Fruit fly (Drosophila melanogaster) whole organism, embryonic: Measurements from ENCODE around the gene Trf4-1.
A peak's percentile ranks its signal among the peaks of the same experiment; 100 is the strongest.

Experiments
- B-H1 ChIP-seq: fragments of 200-800 bp; sonication (Bioruptor generic); IDR thresholded peaks from 3 replicates; pipeline ENCODE4 v1.3.6; 2022; ENCODE audit warnings: missing biosample characterization, missing genetic modification characterization
- CG10267 ChIP-seq: fragments of 200-800 bp; sonication (Bioruptor generic); optimal IDR thresholded peaks from 2 replicates; lab custom pipeline; 2018; ENCODE audit warnings: missing biosample characterization, mild to moderate bottlenecking, missing genetic modification characterization, moderate library complexity
- CG11695 ChIP-seq: fragments of 200-800 bp; sonication (Bioruptor generic); IDR thresholded peaks from 3 replicates; pipeline ENCODE4 v1.3.6; 2022; ENCODE audit warnings: missing biosample characterization, missing genetic modification characterization
- CG12769 ChIP-seq: fragments of 200-800 bp; sonication (Bioruptor generic); optimal IDR thresholded peaks from 2 replicates; lab custom pipeline; 2019; ENCODE audit warnings: missing biosample characterization, mild to moderate bottlenecking, missing genetic modification characterization, moderate library complexity
- CG13424 ChIP-seq: fragments of 200-800 bp; sonication (Bioruptor generic); optimal IDR thresholded peaks from 2 replicates; lab custom pipeline; 2019; ENCODE audit warnings: missing biosample characterization, mild to moderate bottlenecking, missing genetic modification characterization, moderate library complexity
- CG14014 ChIP-seq: fragments of 200-800 bp; sonication (Bioruptor generic); IDR thresholded peaks from 2 replicates; pipeline ENCODE4 v1.3.6; 2022; ENCODE audit warnings: missing biosample characterization, missing genetic modification characterization
- CG14965 ChIP-seq: fragments of 200-800 bp; sonication (Bioruptor generic); optimal IDR thresholded peaks from 2 replicates; lab custom pipeline; 2016; ENCODE audit warnings: missing biosample characterization, missing genetic modification characterization, borderline replicate concordance
- CG1603 ChIP-seq: fragments of 200-800 bp; sonication (Bioruptor generic); optimal IDR thresholded peaks from 2 replicates; lab custom pipeline; 2019; ENCODE audit warnings: missing biosample characterization, mild to moderate bottlenecking, missing genetic modification characterization, moderate library complexity
- CG17328 ChIP-seq: fragments of 200-800 bp; sonication (Bioruptor generic); IDR thresholded peaks from 2 replicates; pipeline ENCODE4 v1.3.6; 2022; ENCODE audit warnings: missing biosample characterization, missing genetic modification characterization
- CG17359 ChIP-seq: fragments of 200-800 bp; sonication (Bioruptor generic); optimal IDR thresholded peaks from 3 replicates; lab custom pipeline; 2018; ENCODE audit warnings: missing biosample characterization, mild to moderate bottlenecking, missing genetic modification characterization, moderate library complexity
- CG18599 ChIP-seq: fragments of 200-800 bp; sonication (Bioruptor generic); optimal IDR thresholded peaks from 3 replicates; lab custom pipeline; 2017; ENCODE audit warnings: missing biosample characterization, missing genetic modification characterization, mild to moderate bottlenecking, moderate library complexity, missing genetic modification reagents
- CG2129 ChIP-seq: fragments of 200-800 bp; sonication (Bioruptor generic); IDR thresholded peaks from 2 replicates; pipeline ENCODE4 v1.3.6; 2022; ENCODE audit warnings: missing biosample characterization, missing genetic modification characterization; ENCODE audit not compliant: partially characterized antibody
- CG2678 ChIP-seq: fragments of 200-800 bp; sonication (Bioruptor generic); optimal IDR thresholded peaks from 3 replicates; lab custom pipeline; 2019; ENCODE audit warnings: missing biosample characterization, mild to moderate bottlenecking, missing genetic modification characterization, moderate library complexity
- CG30431 ChIP-seq: fragments of 200-800 bp; sonication (Bioruptor generic); optimal IDR thresholded peaks from 2 replicates; lab custom pipeline; 2017; ENCODE audit warnings: missing biosample characterization, missing genetic modification characterization
- CG3847 ChIP-seq: fragments of 200-800 bp; sonication (Bioruptor generic); IDR thresholded peaks from 2 replicates; pipeline ENCODE4 v1.3.6; 2022; ENCODE audit warnings: missing biosample characterization, missing genetic modification characterization
- CG4328 ChIP-seq: fragments of 200-800 bp; sonication (Bioruptor generic); optimal IDR thresholded peaks from 3 replicates; lab custom pipeline; 2017; ENCODE audit warnings: missing biosample characterization, missing genetic modification reagents, missing genetic modification characterization
- CG4730 ChIP-seq: fragments of 200-800 bp; sonication (Bioruptor generic); IDR thresholded peaks from 2 replicates; pipeline ENCODE4 v1.3.6; 2022; ENCODE audit warnings: missing biosample characterization, missing genetic modification characterization
- CG7839 ChIP-seq: fragments of 200-800 bp; sonication (Bioruptor generic); optimal IDR thresholded peaks from 3 replicates; lab custom pipeline; 2018; ENCODE audit warnings: missing biosample characterization, mild to moderate bottlenecking, missing genetic modification characterization, moderate library complexity
- CG8765 ChIP-seq: fragments of 200-800 bp; sonication (Bioruptor generic); IDR thresholded peaks from 2 replicates; pipeline ENCODE4 v1.3.6; 2022; ENCODE audit warnings: missing biosample characterization, missing genetic modification characterization
- CG9215 ChIP-seq: fragments of 200-800 bp; sonication (Bioruptor generic); IDR thresholded peaks from 2 replicates; pipeline ENCODE4 v1.3.6; 2022; ENCODE audit warnings: missing biosample characterization, missing genetic modification characterization
- Chrac-16 ChIP-seq: fragments of 200-800 bp; sonication (Bioruptor generic); optimal IDR thresholded peaks from 3 replicates; lab custom pipeline; 2016; ENCODE audit warnings: missing biosample characterization, missing genetic modification characterization
- Gug ChIP-seq: fragments of 200-800 bp; sonication (Bioruptor generic); IDR thresholded peaks from 4 replicates; pipeline ENCODE4 v1.3.6; 2022; ENCODE audit warnings: missing biosample characterization, missing genetic modification characterization
- HHEX ChIP-seq: fragments of 200-800 bp; sonication (Bioruptor generic); optimal IDR thresholded peaks from 3 replicates; lab custom pipeline; 2017; ENCODE audit warnings: missing biosample characterization, mild to moderate bottlenecking, missing genetic modification characterization, missing genetic modification reagents
- Med ChIP-seq: fragments of 200-800 bp; sonication (Bioruptor generic); peaks from one replicate; lab custom pipeline; 2016; ENCODE audit warnings: missing biosample characterization, missing genetic modification characterization, mild to moderate bottlenecking, inconsistent platforms, moderate library complexity
- Mrtf ChIP-seq: fragments of 200-800 bp; sonication (Bioruptor generic); IDR thresholded peaks from 3 replicates; pipeline ENCODE4 v1.3.6; 2022; ENCODE audit warnings: missing biosample characterization, missing genetic modification characterization
- NfI ChIP-seq: fragments of 200-800 bp; sonication (Bioruptor generic); optimal IDR thresholded peaks from 3 replicates; lab custom pipeline; 2018; ENCODE audit warnings: missing biosample characterization, mild to moderate bottlenecking, missing genetic modification characterization, moderate library complexity
- Oaz ChIP-seq: fragments of 200-800 bp; sonication (Bioruptor generic); IDR thresholded peaks from 2 replicates; pipeline ENCODE4 v1.3.6; 2022; ENCODE audit warnings: missing biosample characterization, missing genetic modification characterization
- Pdp1 ChIP-seq, 2 experiments: fragments of 200-800 bp; sonication (Bioruptor generic); optimal IDR thresholded peaks; 3 replicates each; lab custom pipeline; 2016; ENCODE audit warnings: missing biosample characterization in 2 of 2, missing genetic modification characterization in 2 of 2, mild to moderate bottlenecking in 1 of 2, moderate library complexity in 1 of 2
- Ravus ChIP-seq: fragments of 200-800 bp; sonication (Bioruptor generic); IDR thresholded peaks from 2 replicates; pipeline ENCODE4 v1.3.6; 2022; ENCODE audit warnings: missing biosample characterization, missing genetic modification characterization
- Side ChIP-seq: fragments of 200-800 bp; sonication (Bioruptor generic); optimal IDR thresholded peaks from 2 replicates; lab custom pipeline; 2016; ENCODE audit warnings: missing biosample characterization, missing genetic modification characterization
- Sry-β ChIP-seq: fragments of 200-800 bp; sonication (Bioruptor generic); optimal IDR thresholded peaks from 2 replicates; lab custom pipeline; 2018; ENCODE audit warnings: missing biosample characterization, mild to moderate bottlenecking, missing genetic modification characterization, moderate library complexity
- fru ChIP-seq: fragments of >200 bp; optimal IDR thresholded peaks from 2 replicates; lab custom pipeline; 2017
- ham ChIP-seq: fragments of 200-800 bp; sonication (Bioruptor generic); IDR thresholded peaks from 2 replicates; pipeline ENCODE4 v1.3.6; 2022; ENCODE audit warnings: missing biosample characterization, missing genetic modification characterization
- ind ChIP-seq: fragments of 200-800 bp; sonication (Bioruptor generic); optimal IDR thresholded peaks from 3 replicates; lab custom pipeline; 2016; ENCODE audit warnings: missing biosample characterization, missing genetic modification characterization
- inv ChIP-seq: fragments of 200-800 bp; sonication (Bioruptor generic); IDR thresholded peaks from 2 replicates; pipeline ENCODE4 v1.3.6; 2022; ENCODE audit warnings: missing biosample characterization, missing genetic modification characterization; ENCODE audit not compliant: partially characterized antibody
- kay ChIP-seq: fragments of 200-800 bp; sonication (Bioruptor generic); optimal IDR thresholded peaks from 2 replicates; lab custom pipeline; 2016; ENCODE audit warnings: missing biosample characterization, missing genetic modification characterization
- ken ChIP-seq: fragments of 200-800 bp; sonication (Bioruptor generic); IDR thresholded peaks from 3 replicates; pipeline ENCODE4 v1.3.6; 2022; ENCODE audit warnings: missing biosample characterization, missing genetic modification characterization
- lola ChIP-seq, 3 experiments: fragments of >200 bp in 2 of 3; fragments of 200-800 bp in 1 of 3; sonication (Bioruptor generic) in 1 of 3; optimal IDR thresholded peaks; 2 replicates each; lab custom pipeline; 2017 to 2019; ENCODE audit warnings: missing biosample characterization in 3 of 3, missing genetic modification characterization in 3 of 3, mild to moderate bottlenecking in 1 of 3, moderate library complexity in 1 of 3
- mam ChIP-seq: fragments of 200-800 bp; sonication (Bioruptor generic); optimal IDR thresholded peaks from 3 replicates; lab custom pipeline; 2016; ENCODE audit warnings: missing biosample characterization, missing genetic modification characterization
- otp ChIP-seq: fragments of 200-800 bp; sonication (Bioruptor generic); IDR thresholded peaks from 3 replicates; pipeline ENCODE4, ENCODE4 v1.3.6; 2022; ENCODE audit warnings: missing biosample characterization, missing genetic modification characterization
- pan ChIP-seq, 4 experiments: fragments of >200 bp in 3 of 4; fragments of 200-800 bp in 1 of 4; sonication (Bioruptor generic) in 1 of 4; optimal IDR thresholded peaks in 3 of 4; IDR thresholded peaks in 1 of 4; 2 replicates each; pipeline versions ENCODE4 v1.3.6 to Lab custom; 2017 to 2022; ENCODE audit warnings: missing biosample characterization in 2 of 4, missing genetic modification characterization in 2 of 4, mixed read lengths in 1 of 4
- pb ChIP-seq: fragments of 200-800 bp; sonication (Bioruptor generic); optimal IDR thresholded peaks from 3 replicates; lab custom pipeline; 2016; ENCODE audit warnings: missing biosample characterization, missing genetic modification characterization
- row ChIP-seq: fragments of 200-800 bp; sonication (Bioruptor generic); IDR thresholded peaks from 3 replicates; pipeline ENCODE4 v1.3.6; 2022; ENCODE audit warnings: missing biosample characterization, missing genetic modification characterization
- sens ChIP-seq: fragments of 200-800 bp; sonication (Bioruptor generic); peaks from one replicate; lab custom pipeline; 2016; ENCODE audit warnings: missing biosample characterization, missing genetic modification characterization
- seq ChIP-seq: fragments of 200-800 bp; sonication (Bioruptor generic); IDR thresholded peaks from 2 replicates; pipeline ENCODE4 v1.3.6; 2022; ENCODE audit warnings: missing biosample characterization, missing genetic modification characterization
- sob ChIP-seq: fragments of 200-800 bp; sonication (Bioruptor generic); IDR thresholded peaks from 2 replicates; pipeline ENCODE4 v1.3.6; 2022; ENCODE audit warnings: missing biosample characterization, missing genetic modification characterization
- stc ChIP-seq: fragments of 200-800 bp; sonication (Bioruptor generic); IDR thresholded peaks from 2 replicates; pipeline ENCODE4 v1.3.6; 2022; ENCODE audit warnings: missing biosample characterization, missing genetic modification characterization
- stwl ChIP-seq: fragments of 200-800 bp; sonication (Bioruptor generic); optimal IDR thresholded peaks from 3 replicates; lab custom pipeline; 2018; ENCODE audit warnings: missing biosample characterization, mild to moderate bottlenecking, missing genetic modification characterization, moderate library complexity
- ttk ChIP-seq: fragments of 200-800 bp; sonication (Bioruptor generic); IDR thresholded peaks from 2 replicates; pipeline ENCODE4 v2.1.2; 2022; ENCODE audit warnings: missing biosample characterization, missing genetic modification characterization
- tx ChIP-seq: fragments of 200-800 bp; sonication (Bioruptor generic); optimal IDR thresholded peaks from 2 replicates; lab custom pipeline; 2016; ENCODE audit warnings: missing biosample characterization, missing genetic modification characterization

Gene Trf4-1

DNA sequence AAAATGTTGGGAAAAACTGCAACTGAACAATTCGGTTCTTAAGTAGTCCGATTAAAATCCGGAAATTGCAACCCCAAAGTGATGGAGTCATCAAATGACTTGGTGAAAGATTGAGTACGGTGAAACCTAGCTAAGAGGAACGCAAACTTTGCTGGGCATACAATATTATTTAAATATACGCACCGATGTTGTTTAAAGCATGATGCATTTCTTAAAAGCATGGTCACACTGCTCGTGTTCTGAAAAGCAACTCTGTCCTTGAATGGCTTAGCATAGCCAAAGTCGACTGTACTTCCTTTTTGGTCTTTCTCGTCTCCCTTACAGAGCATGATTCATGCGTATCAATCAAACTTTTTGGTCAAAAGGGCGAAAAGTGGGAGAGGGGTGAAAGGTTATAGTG lies 23.5 kb upstream of the Trf4-1 start (continued):
- TF ChIP-seq Sry-β (GFP tag; lab: Kevin White, UChicago) (no peak), CG30431 (no peak), CG9215 (GFP tag; lab: Robert Waterston, UW) (0 out of 2 replicates have a peak, but pooled peaks have one; percentile 11), CG11695 (GFP tag; lab: Robert Waterston, UW) (0 out of 3 replicates have a peak, but pooled peaks have one; percentile 38), pan (optimal IDR thresholded peaks at IDR 0.05; lab: Kevin White, UChicago) (no peak), pan (GFP tag; optimal IDR thresholded peaks at IDR 0.05 in 1 of 2, IDR thresholded peaks at IDR 0.05 in 1 of 2) (peak in 1 of 2 experiments; percentile 37), CG18599 (GFP tag; lab: Kevin White, UChicago) (peak; percentile 63), ind (GFP tag; lab: Kevin White, UChicago) (peak; percentile 24), Ravus (GFP tag; lab: Robert Waterston, UW) (no peak), CG10267 (tag; lab: Kevin White, UChicago) (no peak), CG14965 (GFP tag; lab: Kevin White, UChicago) (no peak), tx (no peak), mam (peak; percentile 46), stc (GFP tag; lab: Robert Waterston, UW) (no peak), lola (GFP tag; optimal IDR thresholded peaks at IDR 0.05; lab: Kevin White, UChicago) (no peak), ham (GFP tag; lab: Robert Waterston, UW) (no peak), kay (GFP tag; lab: Kevin White, UChicago) (peak; percentile 23), CG7839 (peak; percentile 57), inv (GFP tag; lab: Robert Waterston, UW) (no peak), Pdp1 (GFP tag; optimal IDR thresholded peaks at IDR 0.05; lab: Kevin White, UChicago) (peak; percentile 25 to 46), fru (lab: Kevin White, UChicago) (no peak), Side (GFP tag; lab: Kevin White, UChicago) (peak; percentile 23), Med (peak; percentile 85), HHEX (GFP tag; lab: Kevin White, UChicago) (peak; percentile 26), ken (GFP tag; lab: Robert Waterston, UW) (0 out of 3 replicates have a peak, but pooled peaks have one; percentile 35), CG3847 (GFP tag; lab: Robert Waterston, UW) (0 out of 2 replicates have a peak, but pooled peaks have one; percentile 25), CG2678 (peak; percentile 61), pb (GFP tag; lab: Kevin White, UChicago) (no peak), Chrac-16 (GFP tag; lab: Kevin White, UChicago) (no peak), CG4328 (GFP tag; lab: Kevin White, UChicago) (no peak), CG8765 (no peak), CG13424 (peak; percentile 22), CG17328 (GFP tag; lab: Robert Waterston, UW) (0 out of 2 replicates have a peak, but pooled peaks have one; percentile 15), CG2129 (GFP tag; lab: Robert Waterston, UW) (no peak), B-H1 (GFP tag; lab: Robert Waterston, UW) (peak; percentile 14; the same call in 2 of the 3 replicates), CG17359 (tag; lab: Kevin White, UChicago) (peak; percentile 27), row (peak; percentile 65), CG1603 (tag; lab: Kevin White, UChicago) (peak; percentile 34), NfI (GFP tag; lab: Kevin White, UChicago) (peak; percentile 15), sob (peak; percentile 62), stwl (tag; lab: Kevin White, UChicago) (peak; percentile 40), CG14014 (GFP tag; lab: Robert Waterston, UW) (0 out of 2 replicates have a peak, but pooled peaks have one; percentile 40), CG12769 (tag; lab: Kevin White, UChicago) (peak; percentile 49), Mrtf (GFP tag; lab: Robert Waterston, UW) (peak; percentile 58; the same call in 2 of the 3 replicates), Oaz (GFP tag; lab: Robert Waterston, UW) (no peak), seq (GFP tag; lab: Robert Waterston, UW) (0 out of 2 replicates have a peak, but pooled peaks have one; percentile 27), sens (GFP tag; lab: Kevin White, UChicago) (peak; percentile 90), ttk (GFP tag; lab: Robert Waterston, UW) (peak; percentile 60), otp (GFP tag; lab: Robert Waterston, UW) (no peak), Gug (peak; percentile 43; the same call in 1 of the 4 replicates), CG4730 (0 out of 2 replicates have a peak, but pooled peaks have one; percentile 7)
